Worm (Caenorhabditis elegans) whole organism, early embryonic: ENCODE data around the gene F26F12.2.

ENCODE experiments used
- B0310.2 ChIP-seq: sonication (generic microtip); optimal IDR thresholded peaks from 2 replicates; lab custom pipeline; 2016; ENCODE audit warnings: mild to moderate bottlenecking, missing genetic modification characterization, missing compliant biosample characterization
- F13C5.2 ChIP-seq: sonication (generic microtip); optimal IDR thresholded peaks from 2 replicates; lab custom pipeline; 2017; ENCODE audit warnings: mild to moderate bottlenecking, missing genetic modification characterization, inconsistent platforms, missing compliant biosample characterization
- ama-1 ChIP-seq: fragments of 150-350 bp; optimal IDR thresholded peaks from 2 replicates; lab custom pipeline; 2014
- flt-1 ChIP-seq: fragments of 200-800 bp; sonication (Bioruptor generic); IDR thresholded peaks from 2 replicates; pipeline ENCODE4 v1.3.6; 2022; ENCODE audit warnings: missing genetic modification characterization, missing compliant biosample characterization
- hnd-1 ChIP-seq: sonication (generic microtip); optimal IDR thresholded peaks from 2 replicates; lab custom pipeline; 2016; ENCODE audit warnings: missing genetic modification characterization, missing compliant biosample characterization
- pes-1 ChIP-seq: fragments of 200-800 bp; sonication (Bioruptor generic); IDR thresholded peaks from 2 replicates; pipeline ENCODE4 v1.3.6; 2022; ENCODE audit warnings: missing genetic modification reagents, missing genetic modification characterization, missing compliant biosample characterization
- scrt-1 ChIP-seq: fragments of 200-800 bp; sonication (Bioruptor generic); IDR thresholded peaks from 2 replicates; pipeline ENCODE4 v1.3.6; 2022; ENCODE audit warnings: missing genetic modification characterization, missing compliant biosample characterization
- sea-1 ChIP-seq: fragments of 200-800 bp; sonication (Bioruptor generic); conservative IDR thresholded peaks from 2 replicates; pipeline ENCODE4 v1.3.6; 2022; ENCODE audit warnings: missing genetic modification characterization, missing compliant biosample characterization
- tbx-37 ChIP-seq: fragments of 200-800 bp; sonication (Bioruptor generic); conservative IDR thresholded peaks from 2 replicates; pipeline ENCODE4 v1.3.6; 2022; ENCODE audit warnings: missing genetic modification reagents, missing genetic modification characterization, missing compliant biosample characterization
- tra-4 ChIP-seq: sonication (generic microtip); optimal IDR thresholded peaks from 2 replicates; lab custom pipeline; 2017; ENCODE audit warnings: missing genetic modification characterization, missing compliant biosample characterization

DNA sequence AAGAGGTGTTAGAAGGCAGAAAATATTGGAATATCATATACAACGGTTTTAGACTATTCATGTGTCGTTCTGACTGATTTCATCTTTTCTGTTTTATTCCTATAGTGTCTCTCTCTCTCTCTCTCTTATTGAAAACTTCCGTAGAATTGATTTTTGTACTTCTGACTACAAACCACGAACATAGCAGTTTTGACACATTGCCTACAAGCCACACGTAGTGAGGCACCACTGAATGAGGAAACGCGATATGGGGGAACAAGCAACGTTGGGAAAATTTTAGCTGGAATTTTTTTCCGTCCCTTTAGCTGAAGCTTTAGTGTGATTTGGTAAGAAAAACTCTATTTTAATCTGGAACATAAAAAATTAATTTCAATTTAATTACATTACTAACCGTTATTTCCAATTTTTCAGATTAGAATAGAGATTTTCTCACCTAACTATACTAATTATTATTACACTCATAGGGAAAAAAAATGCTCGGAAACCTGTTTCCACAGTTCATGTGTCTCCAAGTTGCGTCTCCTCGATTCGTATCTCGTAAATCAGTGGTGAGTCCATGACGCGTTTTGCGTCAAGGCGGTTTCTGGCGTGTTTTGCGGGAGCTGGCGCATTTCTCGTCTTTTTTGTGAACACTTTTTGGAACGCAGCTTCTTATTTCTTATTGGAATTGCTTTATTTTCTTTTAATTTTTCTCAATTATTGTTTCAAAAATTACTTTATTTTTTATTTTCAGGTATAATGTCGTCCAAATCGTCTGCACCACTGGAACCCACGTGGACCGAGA lies 47.7 kb downstream of the F26F12.2 start, which contains the start of the genes nhr-142 and F44E7.9:
- TF ChIP-seq ama-1, result no peak
- no peak for TF ChIP-seq tra-4 (tag; lab: Kevin White, UChicago)
- TF ChIP-seq hnd-1, result no peak
- TF ChIP-seq scrt-1 (GFP tag; lab: Robert Waterston, UW), result no peak
- TF ChIP-seq pes-1 (GFP tag; lab: Robert Waterston, UW), result no peak; the same call in 1 of the 2 replicates
- peak; percentile 66 for TF ChIP-seq flt-1 (GFP tag; lab: Robert Waterston, UW)
- TF ChIP-seq B0310.2 (tag; lab: Kevin White, UChicago), result no peak
- 0 out of 2 replicates have a peak, but pooled peaks have one; percentile 15 for TF ChIP-seq tbx-37 (GFP tag; lab: Robert Waterston, UW)
- TF ChIP-seq sea-1 (GFP tag; lab: Robert Waterston, UW), result no peak
- peak; percentile 64 for TF ChIP-seq F13C5.2 (tag; lab: Kevin White, UChicago)
